Worm (Caenorhabditis elegans): ENCODE measurements around the gene C04C3.4.
"Not testable (repeated sequence)": the region's sequence is repeated elsewhere in the genome, so short reads cannot be mapped to it uniquely, and the experiment has no call there.

C04C3.4 gene

DNA sequence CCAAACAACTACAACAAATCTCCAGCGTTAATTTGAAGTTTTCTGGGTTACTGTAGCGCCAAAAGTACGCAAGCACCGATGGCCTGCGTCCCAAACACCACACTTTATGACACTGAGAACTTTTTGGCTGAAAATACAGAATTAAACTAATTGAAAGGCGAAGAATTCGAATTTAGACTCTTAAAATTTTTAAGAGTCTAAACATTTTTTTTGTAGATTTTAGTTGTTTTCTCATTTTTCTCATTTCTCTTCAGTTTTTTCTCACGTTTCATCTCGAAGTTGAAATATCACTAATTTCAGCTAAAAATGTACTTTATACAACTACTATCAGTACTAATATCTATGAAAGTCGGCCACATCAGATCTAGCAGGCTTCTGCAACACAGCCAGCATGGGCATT is 21.2 kb downstream of the C04C3.4 start, which contains the start of gene lgc-9:
Gene lgc-9, plus strand, starts transcription at position 301 of the 400 bp plus-strand sequence.
- TF ChIP-seq nhr-6 (tag; optimal IDR thresholded peaks at IDR 0.05) (no peak), ztf-7 (tag; optimal IDR thresholded peaks at IDR 0.05) (no peak), nhr-42 (GFP tag; IDR thresholded peaks at IDR 0.05) (no peak), nhr-237 (tag; optimal IDR thresholded peaks at IDR 0.05) (no peak), zfp-3 (GFP tag; conservative IDR thresholded peaks at IDR 0.05) (no peak), lin-39 (tag; optimal IDR thresholded peaks at IDR 0.05) (no peak), ceh-20 (GFP tag; IDR thresholded peaks at IDR 0.05) (no peak), aly-2 (tag; optimal IDR thresholded peaks at IDR 0.05) (no peak), snpc-1.2 (GFP tag; IDR thresholded peaks at IDR 0.05) (no peak), unc-130 (GFP tag; optimal IDR thresholded peaks at IDR 0.05) (no peak), mxl-3 (GFP tag; optimal IDR thresholded peaks at IDR 0.05) (no peak), ama-1 (optimal IDR thresholded peaks at IDR 0.05) (no peak), pqm-1 (tag; optimal IDR thresholded peaks at IDR 0.05) (no peak), ZK546.5 (tag; optimal IDR thresholded peaks at IDR 0.05) (no peak), mxl-2 (GFP tag; conservative IDR thresholded peaks at IDR 0.05) (no peak), nhr-77 (tag; optimal IDR thresholded peaks at IDR 0.05) (no peak), nhr-11 (tag; optimal IDR thresholded peaks at IDR 0.05) (no peak), ceh-62 (tag; optimal IDR thresholded peaks at IDR 0.05) (no peak), duxl-1 (tag; optimal IDR thresholded peaks at IDR 0.05; ENCODE audit: poor library complexity) (no peak), nhr-10 (tag; optimal IDR thresholded peaks at IDR 0.05) (no peak)

DNA sequence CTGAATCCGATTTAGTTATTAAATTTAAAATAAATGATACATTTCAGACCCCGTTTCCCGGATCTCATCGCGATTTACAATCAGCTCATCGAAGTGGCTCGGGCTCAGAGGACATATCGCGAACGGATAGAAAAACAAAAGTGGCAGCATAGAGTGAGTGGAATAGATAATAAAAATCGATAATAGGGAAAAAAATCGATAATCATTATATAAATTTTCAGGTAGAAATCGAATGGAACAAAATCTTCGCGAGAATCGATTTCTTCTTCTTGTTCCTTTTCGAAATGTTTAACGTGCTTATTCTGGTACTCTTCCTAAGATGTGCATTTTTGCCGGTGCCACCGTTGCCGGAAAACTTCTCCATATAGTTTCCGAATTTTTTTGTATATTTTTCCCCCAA is 24.6 kb downstream of the C04C3.4 start:
- TF ChIP-seq cey-2 (tag; optimal IDR thresholded peaks at IDR 0.05; ENCODE audit: borderline replicate concordance, insufficient read depth) (no peak), ceh-28 (tag; optimal IDR thresholded peaks at IDR 0.05) (peak; percentile 61)

DNA sequence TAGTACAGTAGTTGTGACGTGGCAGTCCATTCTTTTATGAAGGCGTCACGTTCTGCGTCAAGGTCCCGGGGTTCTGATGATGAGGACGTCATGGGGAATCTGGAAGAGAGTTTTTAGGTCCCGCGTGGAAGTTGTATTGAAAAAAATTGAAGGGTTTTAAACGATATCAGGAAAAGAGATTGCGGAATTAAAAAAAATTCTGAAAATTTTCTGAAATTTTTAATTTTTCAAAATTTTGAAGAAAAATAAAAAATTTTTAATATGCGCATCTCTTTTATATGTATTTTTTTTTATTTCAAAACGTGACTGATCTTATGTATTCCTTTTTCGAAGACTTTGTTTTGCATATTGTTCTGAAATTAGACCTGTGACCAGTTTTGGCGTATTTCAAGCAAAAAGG is 28.4 kb downstream of the C04C3.4 start, which contains the start of gene C04C3.6:
Gene C04C3.6, minus strand, starts transcription at position 101 of the 400 bp plus-strand sequence.
- no peak for TF ChIP-seq zfp-3 (GFP tag; conservative IDR thresholded peaks at IDR 0.05)
- no peak for TF ChIP-seq sdz-12 (GFP tag; optimal IDR thresholded peaks at IDR 0.05)
- TF ChIP-seq nhr-25 (tag; optimal IDR thresholded peaks at IDR 0.05; ENCODE audit: borderline replicate concordance, insufficient read depth) = no peak
- TF ChIP-seq unc-39 (tag; optimal IDR thresholded peaks at IDR 0.05) = no peak

ce11 chrIV:3428434-3428950 is 34.3 kb downstream of the C04C3.4 start, which contains the start of the genes C04C3.9 and srz-60:
C04C3.9 (minus strand) TSS chrIV:3428534.
srz-60 (plus strand) TSS chrIV:3428900.
- TF ChIP-seq unc-62 (GFP tag; optimal IDR thresholded peaks at IDR 0.05 in 1 of 2) (peak in 1 of 2 experiments; percentile 30), unc-62 (tag; optimal IDR thresholded peaks at IDR 0.05) (no peak), spr-3 (GFP tag; optimal IDR thresholded peaks at IDR 0.05) (no peak), pha-4 (GFP tag; IDR thresholded peaks at IDR 0.05) (no peak), pha-4 (tag; optimal IDR thresholded peaks at IDR 0.05) (no peak)

- not testable (repeated sequence) for TF ChIP-seq egl-27 (tag; optimal IDR thresholded peaks at IDR 0.05); nhr-111 (GFP tag; optimal IDR thresholded peaks at IDR 0.05); ctbp-1 (GFP tag; IDR thresholded peaks at IDR 0.05)
These were observed 39.2 kb downstream of the C04C3.4 start, which contains the start of gene C04C3.7 for ce11 chrIV:3433387-3433786. C04C3.7 (minus strand) TSS chrIV:3433487.

ce11 chrIV:3436021-3436420 is 41.9 kb downstream of the C04C3.4 start, which contains the start of gene srz-32:
srz-32 (plus strand) TSS chrIV:3436321.
- no peak for TF ChIP-seq mdt-29 (GFP tag; IDR thresholded peaks at IDR 0.05)
- no peak for TF ChIP-seq Y105C5A.15 (GFP tag; IDR thresholded peaks at IDR 0.05)
- TF ChIP-seq aly-2 (tag; optimal IDR thresholded peaks at IDR 0.05) = no peak
- no peak for TF ChIP-seq T26A8.4 (GFP tag; IDR thresholded peaks at IDR 0.05)
- no peak for TF ChIP-seq F49E8.2 (tag; optimal IDR thresholded peaks at IDR 0.05; ENCODE audit: borderline replicate concordance)
- TF ChIP-seq ceh-20 (GFP tag; IDR thresholded peaks at IDR 0.05) = no peak
- TF ChIP-seq ceh-62 (tag; optimal IDR thresholded peaks at IDR 0.05) = no peak
